Worm (Caenorhabditis elegans) whole organism, L2 larva: Measurements from ENCODE around the gene Y7A5A.3.

ENCODE experiments used
- C34F6.9 ChIP-seq: fragments of 150-350 bp; optimal IDR thresholded peaks from 2 replicates; lab custom pipeline; 2014; ENCODE audit warnings: missing biosample characterization, missing genetic modification characterization
- F13H6.1 ChIP-seq: sonication (generic microtip); optimal IDR thresholded peaks from 2 replicates; lab custom pipeline; 2016; ENCODE audit warnings: missing genetic modification characterization, missing compliant biosample characterization
- Y55F3AM.14 ChIP-seq: fragments of 200-800 bp; sonication (Bioruptor generic); optimal IDR thresholded peaks from 2 replicates; lab custom pipeline; 2018; ENCODE audit warnings: mild to moderate bottlenecking, missing genetic modification characterization, missing compliant biosample characterization
- aly-2 ChIP-seq: fragments of 150-350 bp; optimal IDR thresholded peaks from 2 replicates; lab custom pipeline; 2014; ENCODE audit warnings: missing biosample characterization, missing genetic modification characterization
- ama-1 ChIP-seq: fragments of 150-350 bp; optimal IDR thresholded peaks from 2 replicates; lab custom pipeline; 2018; ENCODE audit warnings: inconsistent platforms
- blmp-1 ChIP-seq: sonication (generic microtip); optimal IDR thresholded peaks from 2 replicates; lab custom pipeline; 2017; ENCODE audit warnings: missing genetic modification characterization, mild to moderate bottlenecking, missing compliant biosample characterization, antibody characterized with exemption, moderate library complexity; ENCODE audit not compliant: insufficient read depth
- ceh-16 ChIP-seq: fragments of 150-350 bp; optimal IDR thresholded peaks from 2 replicates; lab custom pipeline; 2014; ENCODE audit warnings: missing biosample characterization, missing genetic modification characterization
- ceh-82 ChIP-seq: fragments of 150-350 bp; optimal IDR thresholded peaks from 2 replicates; lab custom pipeline; 2014; ENCODE audit warnings: missing biosample characterization, missing genetic modification characterization
- crh-2 ChIP-seq: sonication (generic microtip); optimal IDR thresholded peaks from 2 replicates; lab custom pipeline; 2017; ENCODE audit warnings: missing biosample characterization, missing genetic modification characterization
- dmd-4 ChIP-seq: sonication (generic microtip); optimal IDR thresholded peaks from 2 replicates; lab custom pipeline; 2017; ENCODE audit warnings: missing biosample characterization, missing genetic modification characterization
- egl-27 ChIP-seq: sonication (generic microtip); optimal IDR thresholded peaks from 3 replicates; lab custom pipeline; 2017; ENCODE audit warnings: missing biosample characterization, missing genetic modification reagents, missing genetic modification characterization
- elt-1 ChIP-seq: fragments of 150-350 bp; optimal IDR thresholded peaks from 2 replicates; lab custom pipeline; 2014; ENCODE audit warnings: missing biosample characterization, missing genetic modification characterization
- elt-3 ChIP-seq: sonication (generic microtip); optimal IDR thresholded peaks from 2 replicates; lab custom pipeline; 2017; ENCODE audit warnings: missing biosample characterization, missing genetic modification characterization
- fos-1 ChIP-seq: fragments of 150-350 bp; optimal IDR thresholded peaks from 2 replicates; lab custom pipeline; 2014; ENCODE audit warnings: missing biosample characterization, missing genetic modification characterization
- gmeb-1 ChIP-seq: fragments of 150-350 bp; optimal IDR thresholded peaks from 2 replicates; lab custom pipeline; 2014; ENCODE audit warnings: missing biosample characterization, missing genetic modification characterization
- lin-11 ChIP-seq: fragments of 150-350 bp; sonication (generic microtip); optimal IDR thresholded peaks from 2 replicates; lab custom pipeline; 2014; ENCODE audit warnings: missing biosample characterization, missing genetic modification characterization, inconsistent platforms, mixed read lengths
- lin-13 ChIP-seq: fragments of 150-350 bp; optimal IDR thresholded peaks from 2 replicates; lab custom pipeline; 2014; ENCODE audit warnings: missing biosample characterization, missing genetic modification reagents, missing genetic modification characterization
- lin-39 ChIP-seq: fragments of 150-350 bp; optimal IDR thresholded peaks from 2 replicates; lab custom pipeline; 2014; ENCODE audit warnings: missing biosample characterization, missing genetic modification reagents, missing genetic modification characterization
- lsy-2 ChIP-seq, 2 experiments: fragments of 150-350 bp in 1 of 2; sonication (generic microtip) in 1 of 2; optimal IDR thresholded peaks; 2 replicates each; lab custom pipeline; 2014 to 2017; ENCODE audit warnings: missing biosample characterization in 2 of 2, missing genetic modification characterization in 2 of 2
- mab-5 ChIP-seq: fragments of 150-350 bp; optimal IDR thresholded peaks from 2 replicates; lab custom pipeline; 2014; ENCODE audit warnings: missing biosample characterization, missing genetic modification characterization
- mbf-1 ChIP-seq: sonication (generic microtip); optimal IDR thresholded peaks from 2 replicates; lab custom pipeline; 2017; ENCODE audit warnings: missing biosample characterization, missing genetic modification characterization
- mdl-1 ChIP-seq, 2 experiments: fragments of 150-350 bp in 1 of 2; sonication (generic microtip) in 1 of 2; optimal IDR thresholded peaks; 2 replicates each; lab custom pipeline; 2017; ENCODE audit warnings: missing biosample characterization in 2 of 2, missing genetic modification characterization in 2 of 2
- nhr-10 ChIP-seq: sonication (generic microtip); optimal IDR thresholded peaks from 2 replicates; lab custom pipeline; 2017; ENCODE audit warnings: missing biosample characterization, missing genetic modification characterization
- nhr-11 ChIP-seq: fragments of 150-350 bp; optimal IDR thresholded peaks from 2 replicates; lab custom pipeline; 2014; ENCODE audit warnings: missing biosample characterization, missing genetic modification characterization
- nhr-12 ChIP-seq: fragments of 150-350 bp; optimal IDR thresholded peaks from 2 replicates; lab custom pipeline; 2014; ENCODE audit warnings: missing biosample characterization, missing genetic modification characterization
- nhr-129 ChIP-seq: fragments of 150-350 bp; optimal IDR thresholded peaks from 2 replicates; lab custom pipeline; 2014; ENCODE audit warnings: missing biosample characterization, missing genetic modification characterization
- nhr-21 ChIP-seq: fragments of 150-350 bp; optimal IDR thresholded peaks from 2 replicates; lab custom pipeline; 2014; ENCODE audit warnings: missing biosample characterization, missing genetic modification characterization
- nhr-23 ChIP-seq: fragments of 150-350 bp; optimal IDR thresholded peaks from 2 replicates; lab custom pipeline; 2014; ENCODE audit warnings: missing biosample characterization, missing genetic modification reagents, missing genetic modification characterization
- nhr-237 ChIP-seq: fragments of 150-350 bp; optimal IDR thresholded peaks from 2 replicates; lab custom pipeline; 2014; ENCODE audit warnings: missing biosample characterization, missing genetic modification characterization
- nhr-25 ChIP-seq: fragments of 150-350 bp; sonication (generic microtip); optimal IDR thresholded peaks from 3 replicates; lab custom pipeline; 2014; ENCODE audit warnings: missing biosample characterization, missing genetic modification characterization
- nhr-6 ChIP-seq: fragments of 150-350 bp; optimal IDR thresholded peaks from 2 replicates; lab custom pipeline; 2014; ENCODE audit warnings: missing biosample characterization, missing genetic modification characterization
- nhr-77 ChIP-seq: fragments of 150-350 bp; optimal IDR thresholded peaks from 2 replicates; lab custom pipeline; 2014; ENCODE audit warnings: missing biosample characterization, missing genetic modification characterization
- peb-1 ChIP-seq: fragments of 150-350 bp; optimal IDR thresholded peaks from 2 replicates; lab custom pipeline; 2014; ENCODE audit warnings: missing biosample characterization, missing genetic modification characterization
- sem-4 ChIP-seq: fragments of 150-350 bp; optimal IDR thresholded peaks from 2 replicates; lab custom pipeline; 2014; ENCODE audit warnings: missing biosample characterization, missing genetic modification reagents, missing genetic modification characterization
- skn-1 ChIP-seq: sonication (generic microtip); optimal IDR thresholded peaks from 2 replicates; lab custom pipeline; 2017; ENCODE audit warnings: missing biosample characterization, missing genetic modification characterization
- sma-3 ChIP-seq: sonication (generic microtip); optimal IDR thresholded peaks from 2 replicates; lab custom pipeline; 2016; ENCODE audit warnings: missing genetic modification reagents, missing genetic modification characterization, missing compliant biosample characterization
- sma-9 ChIP-seq, 2 experiments: fragments of 150-350 bp in 1 of 2; sonication (generic microtip) in 1 of 2; optimal IDR thresholded peaks; 2 replicates each; lab custom pipeline; 2014 to 2016; ENCODE audit warnings: missing genetic modification characterization in 2 of 2, mild to moderate bottlenecking in 1 of 2, missing biosample characterization in 1 of 2, missing compliant biosample characterization in 1 of 2, missing genetic modification reagents in 1 of 2, moderate library complexity in 1 of 2
- snpc-4 ChIP-seq: fragments of 150-350 bp; optimal IDR thresholded peaks from 2 replicates; lab custom pipeline; 2014; ENCODE audit warnings: missing biosample characterization, missing genetic modification characterization
- unc-39 ChIP-seq: fragments of 150-350 bp; optimal IDR thresholded peaks from 2 replicates; lab custom pipeline; 2014; ENCODE audit warnings: missing biosample characterization, missing genetic modification characterization
- unc-55 ChIP-seq: fragments of 150-350 bp; sonication (generic microtip); optimal IDR thresholded peaks from 3 replicates; lab custom pipeline; 2014; ENCODE audit warnings: missing biosample characterization, missing genetic modification reagents, missing genetic modification characterization
- unc-62 ChIP-seq: fragments of 150-350 bp; optimal IDR thresholded peaks from 2 replicates; lab custom pipeline; 2014; ENCODE audit warnings: missing biosample characterization, missing genetic modification reagents, missing genetic modification characterization
- zag-1 ChIP-seq: fragments of 150-350 bp; optimal IDR thresholded peaks from 2 replicates; lab custom pipeline; 2014; ENCODE audit warnings: missing biosample characterization, missing genetic modification characterization
- ztf-1 ChIP-seq: fragments of 200-800 bp; sonication (Bioruptor generic); conservative IDR thresholded peaks from 2 replicates; pipeline ENCODE4 v1.3.6; 2022; ENCODE audit warnings: missing genetic modification characterization, missing compliant biosample characterization
- ztf-11 ChIP-seq: sonication (generic microtip); optimal IDR thresholded peaks from 2 replicates; lab custom pipeline; 2017; ENCODE audit warnings: missing biosample characterization, missing genetic modification characterization
- ztf-4 ChIP-seq: fragments of 150-350 bp; optimal IDR thresholded peaks from 2 replicates; lab custom pipeline; 2014; ENCODE audit warnings: missing biosample characterization, missing genetic modification characterization

The Y7A5A.3 gene

DNA sequence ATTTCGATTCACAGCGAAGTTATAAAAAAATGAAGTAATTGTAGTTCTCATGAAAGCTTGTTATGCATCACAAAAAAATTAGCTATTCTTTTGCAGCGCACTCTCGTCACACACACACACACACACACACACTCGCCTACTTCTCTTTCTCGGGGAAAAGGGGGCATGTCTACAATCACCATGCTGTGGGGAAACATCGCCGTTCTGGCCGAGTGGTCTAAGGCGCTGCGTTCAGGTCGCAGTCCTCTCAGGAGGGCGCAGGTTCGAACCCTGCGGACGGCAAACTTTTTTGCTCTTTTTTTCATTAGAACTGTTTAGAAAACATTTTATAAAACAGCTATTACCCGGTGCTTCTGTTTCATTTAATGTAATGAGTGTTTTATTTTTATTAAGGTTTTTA is 42.6 kb downstream of the Y7A5A.3 start (continued):
- TF ChIP-seq mdl-1 (tag; optimal IDR thresholded peaks at IDR 0.05; lab: Kevin White, UChicago): peak in 1 of 2 experiments; percentile 33
- no peak for TF ChIP-seq ztf-4 (tag; lab: Kevin White, UChicago)
- TF ChIP-seq nhr-129 (tag; lab: Kevin White, UChicago): peak; percentile 84
- TF ChIP-seq snpc-4 (tag; lab: Kevin White, UChicago): peak; percentile 49
- TF ChIP-seq nhr-237 (tag; lab: Kevin White, UChicago): no peak
- no peak for TF ChIP-seq lin-39
- peak; percentile 63 for TF ChIP-seq unc-55 (GFP tag; lab: Kevin White, UChicago)
- peak; percentile 2 for TF ChIP-seq zag-1
- no peak for TF ChIP-seq ceh-82
- TF ChIP-seq mbf-1 (tag; lab: Kevin White, UChicago): no peak
- TF ChIP-seq peb-1 (tag; lab: Kevin White, UChicago): no peak
- no peak for TF ChIP-seq nhr-23 (tag; lab: Kevin White, UChicago)

DNA sequence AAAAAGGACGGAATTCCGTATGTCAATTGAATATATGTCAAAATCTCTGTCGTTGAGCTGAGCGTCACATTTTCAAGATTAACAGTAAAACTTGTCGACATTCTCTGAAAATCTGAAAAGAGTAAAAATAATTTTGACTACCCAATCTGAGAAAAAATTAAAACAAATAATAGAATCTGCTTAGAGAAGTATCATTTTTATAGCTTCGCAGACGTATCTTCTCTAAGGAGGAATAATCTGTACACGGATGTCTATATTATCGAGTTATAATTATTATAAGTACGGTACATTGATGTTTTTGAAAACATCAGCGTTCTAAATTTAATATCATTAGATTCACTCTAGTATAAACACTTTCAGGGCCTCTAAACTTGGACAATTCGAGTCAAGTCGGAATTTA is 43.9 kb downstream of the Y7A5A.3 start, which contains the start of gene srg-64:
Gene srg-64 (minus strand): TSS at position 101 of the 400 bp plus-strand sequence.
- TF ChIP-seq peb-1 (tag; lab: Kevin White, UChicago): no peak
- no peak for TF ChIP-seq lin-13 (GFP tag; lab: Kevin White, UChicago)
- TF ChIP-seq snpc-4 (tag; lab: Kevin White, UChicago): no peak
- TF ChIP-seq ztf-11 (tag; lab: Kevin White, UChicago): no peak
- TF ChIP-seq fos-1 (tag; lab: Kevin White, UChicago): no peak
- no peak for TF ChIP-seq ceh-82
- TF ChIP-seq nhr-21 (tag; lab: Kevin White, UChicago): no peak
- TF ChIP-seq nhr-129 (tag; lab: Kevin White, UChicago): no peak
- no peak for TF ChIP-seq nhr-10 (tag; lab: Kevin White, UChicago)
- TF ChIP-seq unc-62 (GFP tag; lab: Kevin White, UChicago): no peak
- TF ChIP-seq Y55F3AM.14 (GFP tag; lab: Kevin White, UChicago): no peak
- no peak for TF ChIP-seq mab-5 (tag; lab: Kevin White, UChicago)
- TF ChIP-seq gmeb-1 (tag; lab: Kevin White, UChicago): no peak
- TF ChIP-seq aly-2 (tag; lab: Kevin White, UChicago): no peak
- no peak for TF ChIP-seq nhr-23 (tag; lab: Kevin White, UChicago)
- TF ChIP-seq sem-4 (tag; lab: Kevin White, UChicago): no peak
- TF ChIP-seq crh-2 (tag; lab: Kevin White, UChicago): no peak
- TF ChIP-seq F13H6.1 (tag; lab: Kevin White, UChicago): no peak

DNA sequence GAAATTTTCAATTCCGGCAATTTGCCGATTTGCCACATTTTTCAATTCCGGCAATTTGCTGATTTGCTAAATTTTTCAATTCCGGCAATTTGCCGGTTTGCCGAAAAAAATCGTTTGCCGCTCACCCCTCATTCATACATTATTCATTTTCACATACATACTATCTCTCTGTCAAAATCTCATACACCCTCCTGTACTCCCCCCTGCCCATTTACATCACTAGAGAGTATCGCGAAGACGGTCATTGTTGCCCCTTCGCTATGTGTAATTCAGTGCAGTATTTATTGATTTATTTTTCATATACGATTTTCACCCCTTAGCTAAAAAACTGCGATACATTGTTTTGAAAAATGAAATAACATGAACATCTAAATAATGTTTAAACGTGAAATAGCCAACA is 48.1 kb downstream of the Y7A5A.3 start:
- TF ChIP-seq lin-11 (peak; percentile 9), C34F6.9 (peak; percentile 32), lsy-2 (tag; optimal IDR thresholded peaks at IDR 0.05; lab: Kevin White, UChicago) (peak; percentile 44 to 71), mab-5 (tag; lab: Kevin White, UChicago) (peak; percentile 30), F13H6.1 (tag; lab: Kevin White, UChicago) (no peak), elt-1 (tag; lab: Kevin White, UChicago) (no peak), gmeb-1 (tag; lab: Kevin White, UChicago) (peak; percentile 80), nhr-11 (tag; lab: Kevin White, UChicago) (no peak), ztf-4 (tag; lab: Kevin White, UChicago) (no peak), fos-1 (tag; lab: Kevin White, UChicago) (peak; percentile 55), unc-55 (GFP tag; lab: Kevin White, UChicago) (peak; percentile 54), nhr-129 (tag; lab: Kevin White, UChicago) (peak; percentile 85), skn-1 (tag; lab: Kevin White, UChicago) (no peak), nhr-21 (tag; lab: Kevin White, UChicago) (peak; percentile 86), ztf-1 (GFP tag; lab: Robert Waterston, UW) (no peak), ama-1 (lab: Kevin White, UChicago) (no peak), lin-13 (GFP tag; lab: Kevin White, UChicago) (peak; percentile 78), unc-39 (tag; lab: Kevin White, UChicago) (no peak), lin-39 (no peak), crh-2 (tag; lab: Kevin White, UChicago) (peak; percentile 89), nhr-6 (peak; percentile 18), blmp-1 (tag; lab: Kevin White, UChicago) (no peak), zag-1 (no peak), nhr-10 (tag; lab: Kevin White, UChicago) (no peak), peb-1 (tag; lab: Kevin White, UChicago) (no peak), sma-9 (GFP tag; optimal IDR thresholded peaks at IDR 0.05; lab: Kevin White, UChicago) (peak; percentile 83), sma-9 (tag; optimal IDR thresholded peaks at IDR 0.05; lab: Kevin White, UChicago) (no peak), ceh-16 (tag; lab: Kevin White, UChicago) (peak; percentile 46), egl-27 (tag; lab: Kevin White, UChicago) (peak; percentile 34), nhr-237 (tag; lab: Kevin White, UChicago) (peak; percentile 40), nhr-25 (tag; lab: Kevin White, UChicago) (no peak), mbf-1 (tag; lab: Kevin White, UChicago) (no peak), aly-2 (tag; lab: Kevin White, UChicago) (no peak), elt-3 (no peak), nhr-77 (tag; lab: Kevin White, UChicago) (peak; percentile 55), sem-4 (tag; lab: Kevin White, UChicago) (peak; percentile 57), sma-3 (GFP tag; lab: Kevin White, UChicago) (peak; percentile 86), dmd-4 (tag; lab: Kevin White, UChicago) (no peak), mdl-1 (tag; optimal IDR thresholded peaks at IDR 0.05; lab: Kevin White, UChicago) (peak in 1 of 2 experiments; percentile 7), ceh-82 (no peak), unc-62 (GFP tag; lab: Kevin White, UChicago) (no peak), nhr-12 (tag; lab: Kevin White, UChicago) (no peak)
